Fruit fly (Drosophila melanogaster): ENCODE measurements around the gene Hr83.

DNA sequence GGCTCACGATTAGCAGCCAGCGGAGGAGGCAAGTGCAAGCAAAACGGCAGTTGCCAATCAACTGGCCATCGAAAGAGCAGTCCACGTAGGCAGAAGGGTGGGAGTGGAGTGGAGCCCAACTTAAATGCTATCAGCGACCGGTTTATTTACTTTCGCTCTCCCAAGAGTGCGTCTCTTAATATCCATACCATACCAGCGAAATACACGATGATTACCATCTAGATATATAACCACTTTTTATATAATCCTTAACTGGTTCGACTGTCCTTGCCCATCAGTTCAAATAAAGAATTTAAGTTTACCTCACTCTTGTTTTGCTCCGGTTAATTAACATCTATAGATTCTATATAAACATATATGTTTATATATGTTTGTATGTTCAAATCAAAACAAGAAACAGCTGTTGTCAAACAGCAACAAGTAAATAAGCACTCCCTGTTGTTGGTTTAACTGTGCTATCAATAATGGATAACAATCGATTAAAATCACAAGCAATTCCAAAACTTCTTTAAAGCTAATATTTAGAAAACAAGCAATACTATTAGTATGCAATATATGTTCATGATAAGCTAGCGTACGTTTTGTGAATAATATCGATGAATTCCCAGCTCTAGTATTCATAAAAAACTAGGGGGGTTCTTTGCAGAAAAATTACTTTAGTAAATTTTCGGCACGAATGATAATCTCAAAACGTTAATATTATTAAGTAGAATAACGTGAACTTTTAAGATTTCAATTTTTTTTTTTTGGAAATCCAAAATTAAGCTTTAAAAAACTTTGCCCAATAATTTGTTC is 24.7 kb downstream of the Hr83 start:
- TF ChIP-seq fd59A (GFP tag; optimal IDR thresholded peaks at IDR 0.05) (no peak), Hr4 (GFP tag; optimal IDR thresholded peaks at IDR 0.05) (peak; percentile 60), pdm3 (GFP tag; optimal IDR thresholded peaks at IDR 0.05) (peak; percentile 47), esn (GFP tag; optimal IDR thresholded peaks at IDR 0.05) (peak; percentile 69), Hr39 (GFP tag; optimal IDR thresholded peaks at IDR 0.05) (peak; percentile 44), CG10631 (GFP tag; optimal IDR thresholded peaks at IDR 0.05) (peak; percentile 37), Gug (GFP tag; IDR thresholded peaks at IDR 0.05) (no peak), CG6276 (GFP tag; optimal IDR thresholded peaks at IDR 0.05) (no peak), CG31627 (GFP tag; optimal IDR thresholded peaks at IDR 0.05) (peak; percentile 27), spab (GFP tag; optimal IDR thresholded peaks at IDR 0.05) (no peak), CG1621 (tag; optimal IDR thresholded peaks at IDR 0.05) (no peak), CG6792 (GFP tag; optimal IDR thresholded peaks at IDR 0.05) (peak; percentile 14)

All from whole organism, prepupa.